Fruit fly (Drosophila melanogaster) whole organism, adult: Measurements from ENCODE around the gene zormin.

Experiments used
- CG11617 ChIP-seq: fragments of 200-800 bp; sonication (Bioruptor generic); optimal IDR thresholded peaks from 2 replicates; lab custom pipeline; 2017; ENCODE audit warnings: mild to moderate bottlenecking, missing biosample characterization, missing genetic modification reagents, missing genetic modification characterization
- CG12768 ChIP-seq: fragments of 200-800 bp; sonication (Bioruptor generic); optimal IDR thresholded peaks from 2 replicates; lab custom pipeline; 2017; ENCODE audit warnings: missing biosample characterization, missing genetic modification characterization, mild to moderate bottlenecking, moderate library complexity, missing genetic modification reagents
- CG14711 ChIP-seq: fragments of 200-800 bp; sonication (Bioruptor generic); optimal IDR thresholded peaks from 2 replicates; lab custom pipeline; 2018; ENCODE audit warnings: missing biosample characterization, mild to moderate bottlenecking, missing genetic modification characterization, moderate library complexity
- CG1620 ChIP-seq: fragments of 200-800 bp; sonication (Bioruptor generic); optimal IDR thresholded peaks from 2 replicates; lab custom pipeline; 2016; ENCODE audit warnings: missing biosample characterization, missing genetic modification characterization
- CG33017 ChIP-seq: fragments of 200-800 bp; sonication (Bioruptor generic); optimal IDR thresholded peaks from 2 replicates; lab custom pipeline; 2018; ENCODE audit warnings: missing biosample characterization, mild to moderate bottlenecking, missing genetic modification characterization, moderate library complexity
- CG5204 ChIP-seq: fragments of 200-800 bp; sonication (Bioruptor generic); optimal IDR thresholded peaks from 2 replicates; lab custom pipeline; 2016; ENCODE audit warnings: missing biosample characterization, missing genetic modification characterization
- CG7045 ChIP-seq: fragments of 200-800 bp; sonication (Bioruptor generic); optimal IDR thresholded peaks from 2 replicates; lab custom pipeline; 2017; ENCODE audit warnings: missing biosample characterization, mild to moderate bottlenecking, missing genetic modification characterization
- CG7101 ChIP-seq: fragments of 200-800 bp; sonication (Bioruptor generic); optimal IDR thresholded peaks from 2 replicates; lab custom pipeline; 2018; ENCODE audit warnings: missing biosample characterization, mild to moderate bottlenecking, missing genetic modification characterization, moderate library complexity
- Clk ChIP-seq: fragments of 200-800 bp; sonication (Bioruptor generic); optimal IDR thresholded peaks from 2 replicates; lab custom pipeline; 2017; ENCODE audit warnings: missing biosample characterization, missing genetic modification characterization
- Crg-1 ChIP-seq: fragments of 200-800 bp; sonication (Bioruptor generic); optimal IDR thresholded peaks from 2 replicates; lab custom pipeline; 2016; ENCODE audit warnings: missing biosample characterization, missing genetic modification characterization
- Hr96 ChIP-seq: fragments of 200-800 bp; sonication (Bioruptor generic); optimal IDR thresholded peaks from 2 replicates; lab custom pipeline; 2016; ENCODE audit warnings: missing biosample characterization, missing genetic modification characterization
- Mnt ChIP-seq: fragments of 200-800 bp; sonication (Bioruptor generic); optimal IDR thresholded peaks from 2 replicates; lab custom pipeline; 2016; ENCODE audit warnings: missing biosample characterization, mild to moderate bottlenecking, missing genetic modification characterization
- bab1 ChIP-seq: fragments of 200-800 bp; sonication (Bioruptor generic); optimal IDR thresholded peaks from 3 replicates; lab custom pipeline; 2019; ENCODE audit warnings: missing biosample characterization, mild to moderate bottlenecking, missing genetic modification characterization, moderate library complexity
- cic ChIP-seq: fragments of 200-800 bp; sonication (Bioruptor generic); optimal IDR thresholded peaks from 2 replicates; lab custom pipeline; 2017; ENCODE audit warnings: missing biosample characterization, mild to moderate bottlenecking, missing genetic modification characterization, moderate library complexity
- cnc ChIP-seq, 2 experiments: fragments of >200 bp; optimal IDR thresholded peaks; 2 replicates each; lab custom pipeline; 2017
- kay ChIP-seq: fragments of 200-800 bp; sonication (Bioruptor generic); peaks from one replicate; lab custom pipeline; 2016; ENCODE audit warnings: missing biosample characterization, missing genetic modification characterization, borderline replicate concordance
- ovo ChIP-seq: fragments of 200-800 bp; sonication (Bioruptor generic); optimal IDR thresholded peaks from 2 replicates; lab custom pipeline; 2016; ENCODE audit warnings: missing biosample characterization, missing genetic modification characterization
- pad ChIP-seq: fragments of 200-800 bp; sonication (Bioruptor generic); optimal IDR thresholded peaks from 3 replicates; lab custom pipeline; 2017; ENCODE audit warnings: missing biosample characterization, missing genetic modification characterization, mild to moderate bottlenecking, moderate library complexity, missing genetic modification reagents
- tj ChIP-seq: fragments of 200-800 bp; sonication (Bioruptor generic); optimal IDR thresholded peaks from 3 replicates; lab custom pipeline; 2017; ENCODE audit warnings: missing biosample characterization, mild to moderate bottlenecking, missing genetic modification characterization, moderate library complexity
- toe ChIP-seq: fragments of 200-800 bp; sonication (Bioruptor generic); optimal IDR thresholded peaks from 2 replicates; lab custom pipeline; 2016; ENCODE audit warnings: missing biosample characterization, missing genetic modification characterization

Gene zormin

DNA sequence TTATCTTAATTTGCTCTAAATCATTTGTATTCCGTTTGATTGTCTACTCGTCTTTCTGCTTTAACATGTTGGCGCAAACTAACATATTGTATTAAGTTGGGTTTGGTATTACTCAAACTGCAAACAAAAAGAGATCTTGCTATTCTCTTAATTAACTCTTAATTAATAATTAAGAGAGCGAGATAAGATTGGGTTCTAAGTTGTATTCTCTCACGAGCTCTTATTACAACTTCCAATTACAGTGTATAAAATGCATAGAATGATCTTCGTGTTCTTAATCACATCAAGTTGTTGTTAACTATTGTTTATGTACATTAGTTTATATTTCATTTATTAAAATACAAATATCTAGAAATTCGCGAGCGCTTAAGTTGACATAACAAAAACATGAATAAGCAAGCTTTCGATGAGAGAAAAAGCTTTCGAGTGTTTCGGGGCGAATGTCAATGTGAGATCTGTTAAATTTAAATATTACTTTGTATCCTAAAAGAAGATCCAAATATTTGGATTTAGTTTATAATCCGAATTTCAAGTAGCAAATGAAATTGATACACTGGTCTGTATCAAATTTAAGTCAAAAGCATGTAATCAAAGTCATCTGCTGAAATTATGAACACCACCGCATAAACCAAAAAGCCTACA, 19.5 kb upstream of the zormin start, which contains the start of gene CG5704:
Gene CG5704, minus strand, starts transcription at position 87 of the 642 bp plus-strand sequence.
- no peak for TF ChIP-seq CG11617 (GFP tag; lab: Kevin White, UChicago)
- TF ChIP-seq CG7101 (tag; lab: Kevin White, UChicago): no peak
- no peak for TF ChIP-seq Hr96
- TF ChIP-seq kay (GFP tag; lab: Kevin White, UChicago): peak; percentile 77

DNA sequence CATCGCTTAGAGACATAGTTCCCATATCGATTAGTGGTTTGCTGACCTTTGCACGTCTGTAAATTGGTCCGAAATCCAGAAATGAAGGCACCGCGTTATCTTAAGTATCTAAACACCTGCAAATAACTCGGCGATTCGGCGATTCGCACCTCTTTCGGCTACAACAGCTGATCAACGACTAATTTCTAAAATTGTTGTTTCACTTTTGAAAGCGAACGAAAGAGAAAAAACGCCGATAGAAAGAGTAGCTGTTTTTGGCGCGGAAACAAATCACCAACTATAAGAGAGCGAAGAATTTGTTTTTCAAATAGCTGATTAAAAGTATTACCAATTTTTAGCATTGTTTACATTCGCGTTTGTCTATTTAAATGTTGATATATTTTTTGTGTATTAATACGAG, 17.5 kb upstream of the zormin start, which contains the start of gene CG15879:
Gene CG15879, minus strand, starts transcription at position 155 of the 400 bp plus-strand sequence.
- no peak for TF ChIP-seq cic (GFP tag; lab: Kevin White, UChicago)
- no peak for TF ChIP-seq pad (GFP tag; lab: Kevin White, UChicago)
- TF ChIP-seq tj (GFP tag; lab: Kevin White, UChicago): no peak

DNA sequence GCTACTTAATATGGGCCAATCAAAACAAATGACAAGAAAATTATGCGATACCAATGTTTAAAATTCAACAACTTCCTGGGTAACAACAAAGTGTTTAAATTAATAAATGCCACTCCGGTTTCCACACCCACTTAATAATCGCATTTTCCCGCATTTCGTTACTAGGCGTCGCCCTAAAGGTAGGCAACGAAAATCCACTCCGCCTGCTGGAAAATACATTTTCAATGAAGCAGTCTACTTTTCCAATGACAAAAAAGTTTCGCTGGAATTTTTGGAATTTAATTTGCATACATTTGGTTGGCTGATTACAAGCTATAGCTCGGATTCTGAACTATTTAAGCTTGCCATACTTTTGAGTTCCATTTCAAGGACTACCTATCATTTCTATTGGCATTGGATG, 15.3 kb upstream of the zormin start:
- peak; percentile 10 for TF ChIP-seq bab1
- TF ChIP-seq CG33017 (tag; lab: Kevin White, UChicago): no peak
- no peak for TF ChIP-seq CG5204
- no peak for TF ChIP-seq toe
- TF ChIP-seq CG12768: no peak
- TF ChIP-seq CG7045: no peak

DNA sequence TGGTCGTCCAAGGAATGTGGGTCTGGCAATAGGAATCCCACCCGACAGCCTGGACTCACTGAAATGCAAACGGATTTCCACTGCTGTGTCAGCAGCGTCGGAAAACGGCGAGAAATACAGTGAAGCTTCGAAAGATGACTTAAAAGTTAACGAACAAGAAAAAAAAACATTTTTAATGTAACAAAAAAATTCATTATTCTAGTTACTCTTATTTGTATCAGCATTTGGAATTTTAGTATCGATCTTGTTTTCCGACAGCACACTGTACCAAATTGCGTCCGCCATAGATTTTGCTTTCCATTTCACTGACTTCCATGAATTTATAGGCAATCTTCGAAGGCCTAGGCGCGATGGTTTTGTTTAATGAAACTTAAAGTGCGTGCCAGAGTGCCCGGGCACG, 13.3 kb upstream of the zormin start:
- no peak for TF ChIP-seq Mnt (GFP tag; lab: Kevin White, UChicago)
- TF ChIP-seq CG14711 (tag; lab: Kevin White, UChicago): no peak
- TF ChIP-seq CG12768: no peak
- no peak for TF ChIP-seq Clk (GFP tag; lab: Kevin White, UChicago)
- no peak for TF ChIP-seq cnc (optimal IDR thresholded peaks at IDR 0.05; lab: Kevin White, UChicago)
- TF ChIP-seq bab1: no peak
- TF ChIP-seq Crg-1 (GFP tag; lab: Kevin White, UChicago): no peak

DNA sequence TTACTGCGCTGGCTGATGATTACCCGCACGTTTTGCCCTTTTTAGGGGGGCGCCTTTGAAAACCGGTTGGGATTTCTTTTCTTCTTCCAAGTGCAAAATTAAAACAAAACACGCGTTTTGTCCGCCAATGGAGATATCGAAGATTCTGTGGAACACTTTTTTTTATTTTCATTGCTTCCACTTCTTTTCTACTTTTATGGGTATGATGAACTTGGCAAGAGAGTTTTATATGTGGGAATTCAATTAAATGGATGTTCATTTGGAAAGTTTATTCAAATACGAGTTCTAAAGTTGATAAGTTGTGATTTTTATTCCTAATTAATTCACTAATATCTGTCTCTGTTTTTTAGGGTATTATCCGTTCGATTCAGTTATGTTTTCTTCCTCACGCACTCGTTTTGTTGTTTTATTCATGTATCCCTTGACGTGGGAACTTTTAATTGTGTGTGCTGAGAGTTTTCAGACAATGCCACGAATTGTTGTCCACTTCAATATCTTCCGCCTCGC, 12.6 kb upstream of the zormin start:
- TF ChIP-seq pad (GFP tag; lab: Kevin White, UChicago) (no peak), ovo (GFP tag; lab: Kevin White, UChicago) (no peak), CG5204 (no peak), Clk (GFP tag; lab: Kevin White, UChicago) (no peak), CG7045 (no peak), Hr96 (no peak), kay (GFP tag; lab: Kevin White, UChicago) (no peak), CG14711 (tag; lab: Kevin White, UChicago) (no peak), CG1620 (no peak), cnc (optimal IDR thresholded peaks at IDR 0.05; lab: Kevin White, UChicago) (no peak), bab1 (no peak), Crg-1 (GFP tag; lab: Kevin White, UChicago) (no peak), CG7101 (tag; lab: Kevin White, UChicago) (no peak)

DNA sequence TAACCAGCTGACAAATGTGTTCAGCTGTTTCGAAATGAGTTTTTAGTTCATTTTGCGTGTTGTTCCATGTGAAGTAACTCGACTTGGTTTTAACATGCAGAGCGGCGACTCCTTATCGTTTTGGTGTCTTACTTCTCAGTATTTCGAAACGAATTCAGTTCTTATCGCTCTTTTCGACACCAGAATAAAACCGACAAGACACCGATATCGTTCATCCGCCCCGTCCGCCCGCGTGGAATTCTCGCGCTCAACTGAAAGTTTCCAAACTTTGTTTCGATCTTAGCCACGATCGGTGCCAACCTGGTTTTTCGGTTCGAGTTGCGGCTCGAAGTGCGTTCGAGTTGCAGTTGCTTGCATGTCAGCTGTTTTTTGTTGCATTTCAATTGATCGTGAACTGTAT, 12.1 kb upstream of the zormin start, which contains the start of gene CG15822:
Gene CG15822, minus strand, starts transcription at position 256 of the 400 bp plus-strand sequence.
- TF ChIP-seq CG1620: no peak
- TF ChIP-seq toe: no peak
- no peak for TF ChIP-seq CG14711 (tag; lab: Kevin White, UChicago)
- TF ChIP-seq CG11617 (GFP tag; lab: Kevin White, UChicago): no peak
- TF ChIP-seq kay (GFP tag; lab: Kevin White, UChicago): no peak
- no peak for TF ChIP-seq Hr96
- no peak for TF ChIP-seq bab1
- no peak for TF ChIP-seq Crg-1 (GFP tag; lab: Kevin White, UChicago)
- no peak for TF ChIP-seq CG12768
- TF ChIP-seq ovo (GFP tag; lab: Kevin White, UChicago): no peak
- TF ChIP-seq tj (GFP tag; lab: Kevin White, UChicago): no peak
- no peak for TF ChIP-seq Mnt (GFP tag; lab: Kevin White, UChicago)
- no peak for TF ChIP-seq Clk (GFP tag; lab: Kevin White, UChicago)
- no peak for TF ChIP-seq CG5204
- no peak for TF ChIP-seq CG33017 (tag; lab: Kevin White, UChicago)
- TF ChIP-seq CG7101 (tag; lab: Kevin White, UChicago): no peak
- TF ChIP-seq CG7045: no peak

DNA sequence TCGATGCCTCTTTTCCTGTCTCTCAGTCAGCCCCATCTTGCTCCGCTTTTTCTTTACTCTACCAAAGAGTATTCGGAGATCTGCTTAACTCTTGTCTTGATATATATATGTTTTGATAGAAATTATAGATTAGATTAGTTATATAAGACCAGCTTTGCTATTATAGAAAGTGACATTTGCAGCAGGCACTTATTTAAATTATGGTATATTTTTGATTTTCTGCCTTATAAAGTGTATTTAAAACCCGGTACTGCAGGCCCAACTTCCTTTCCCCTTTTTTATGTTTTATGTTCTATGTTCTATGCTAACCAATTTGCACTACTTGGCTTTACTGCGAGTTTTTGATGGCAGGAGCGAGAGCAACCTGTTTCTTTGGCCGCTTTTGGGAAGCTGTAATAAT, 11.1 kb upstream of the zormin start:
- TF ChIP-seq cic (GFP tag; lab: Kevin White, UChicago) (no peak), CG7045 (no peak), tj (GFP tag; lab: Kevin White, UChicago) (no peak), Hr96 (no peak), CG7101 (tag; lab: Kevin White, UChicago) (no peak), pad (GFP tag; lab: Kevin White, UChicago) (no peak), Clk (GFP tag; lab: Kevin White, UChicago) (no peak), CG12768 (no peak)

DNA sequence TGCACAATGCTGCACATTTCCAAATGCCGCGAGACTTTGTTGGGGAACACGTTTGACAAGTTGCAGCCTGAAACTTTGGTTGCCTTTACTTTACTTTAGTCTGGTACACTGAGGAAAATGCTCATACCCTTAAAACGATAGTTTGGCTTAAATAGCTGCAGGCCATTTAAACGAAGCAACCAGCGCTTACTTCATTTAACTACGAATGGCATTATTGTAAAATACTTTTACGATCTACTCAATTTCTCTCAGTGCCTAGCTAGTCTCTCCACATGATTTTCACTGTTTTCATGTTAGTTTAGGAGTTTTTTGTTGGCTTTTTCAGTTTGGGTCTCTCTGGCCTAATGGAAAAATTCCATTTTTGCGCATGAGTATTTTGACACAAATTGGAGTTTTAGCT, 10.5 kb upstream of the zormin start:
- TF ChIP-seq CG14711 (tag; lab: Kevin White, UChicago) (no peak), tj (GFP tag; lab: Kevin White, UChicago) (no peak)
